Worm (Caenorhabditis elegans): ENCODE measurements around the gene H11L12.1.

The H11L12.1 gene

ce11 chrX:17675727-17676126 is 35.8 kb downstream of the H11L12.1 start:
- no peak for TF ChIP-seq cog-1 (tag; optimal IDR thresholded peaks at IDR 0.05)
- TF ChIP-seq T22C8.4 (GFP tag; IDR thresholded peaks at IDR 0.05), result no peak
- TF ChIP-seq ztf-29 (GFP tag; IDR thresholded peaks at IDR 0.05), result no peak
- TF ChIP-seq ztf-23 (GFP tag; IDR thresholded peaks at IDR 0.05), result no peak
- no peak for TF ChIP-seq klf-2 (GFP tag; conservative IDR thresholded peaks at IDR 0.05)
- TF ChIP-seq med-1 (GFP tag; optimal IDR thresholded peaks at IDR 0.05; ENCODE audit: insufficient read depth), result no peak
- no peak for TF ChIP-seq ref-1 (GFP tag; conservative IDR thresholded peaks at IDR 0.05)
- TF ChIP-seq flt-1 (GFP tag; IDR thresholded peaks at IDR 0.05), result no peak
- TF ChIP-seq tab-1 (GFP tag; IDR thresholded peaks at IDR 0.05), result no peak

DNA sequence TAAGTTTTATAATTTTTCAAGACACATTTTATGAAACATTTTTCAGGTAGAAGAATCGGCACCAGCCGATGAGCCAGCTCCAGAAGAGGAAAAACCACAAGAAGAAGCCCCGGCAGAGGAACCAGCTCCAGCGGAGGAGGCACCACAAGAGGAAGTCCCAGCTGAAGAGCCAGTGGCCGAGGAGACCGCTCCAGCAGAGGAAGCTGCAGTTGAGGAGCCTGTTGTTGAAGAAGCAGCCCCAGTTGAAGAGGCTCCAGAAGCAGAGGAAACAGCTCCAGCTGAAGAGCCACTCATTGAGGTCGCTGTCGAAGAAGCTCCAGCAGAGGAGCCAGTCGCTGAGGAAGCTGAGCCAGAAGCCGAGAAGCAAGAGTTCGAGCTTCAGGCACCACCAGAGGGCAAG is 37.2 kb downstream of the H11L12.1 start:
- TF ChIP-seq flt-1 (GFP tag; IDR thresholded peaks at IDR 0.05) (no peak), ztf-23 (GFP tag; IDR thresholded peaks at IDR 0.05) (no peak), cog-1 (tag; optimal IDR thresholded peaks at IDR 0.05) (no peak), klf-2 (GFP tag; conservative IDR thresholded peaks at IDR 0.05) (no peak), med-1 (GFP tag; optimal IDR thresholded peaks at IDR 0.05; ENCODE audit: insufficient read depth) (no peak), T22C8.4 (GFP tag; IDR thresholded peaks at IDR 0.05) (no peak), tab-1 (GFP tag; IDR thresholded peaks at IDR 0.05) (no peak), ref-1 (GFP tag; conservative IDR thresholded peaks at IDR 0.05) (no peak), ztf-29 (GFP tag; IDR thresholded peaks at IDR 0.05) (no peak)

- no peak for TF ChIP-seq klf-2 (GFP tag; conservative IDR thresholded peaks at IDR 0.05)
- no peak for TF ChIP-seq med-1 (GFP tag; optimal IDR thresholded peaks at IDR 0.05; ENCODE audit: insufficient read depth)
- no peak for TF ChIP-seq ref-1 (GFP tag; conservative IDR thresholded peaks at IDR 0.05)
- no peak for TF ChIP-seq ztf-29 (GFP tag; IDR thresholded peaks at IDR 0.05)
- TF ChIP-seq cog-1 (tag; optimal IDR thresholded peaks at IDR 0.05), result no peak
- no peak for TF ChIP-seq ztf-23 (GFP tag; IDR thresholded peaks at IDR 0.05)
These were observed 39.2 kb downstream of the H11L12.1 start for ce11 chrX:17672256-17672655.

- TF ChIP-seq ref-1 (GFP tag; conservative IDR thresholded peaks at IDR 0.05) (no peak), flt-1 (GFP tag; IDR thresholded peaks at IDR 0.05) (no peak), klf-2 (GFP tag; conservative IDR thresholded peaks at IDR 0.05) (no peak), tab-1 (GFP tag; IDR thresholded peaks at IDR 0.05) (no peak), med-1 (GFP tag; optimal IDR thresholded peaks at IDR 0.05; ENCODE audit: insufficient read depth) (no peak), T22C8.4 (GFP tag; IDR thresholded peaks at IDR 0.05) (no peak), ztf-23 (GFP tag; IDR thresholded peaks at IDR 0.05) (no peak), cog-1 (tag; optimal IDR thresholded peaks at IDR 0.05) (no peak), ztf-29 (GFP tag; IDR thresholded peaks at IDR 0.05) (no peak)
These were observed 41.0 kb downstream of the H11L12.1 start, which contains the start of gene T23E7.2 for ce11 chrX:17670379-17671077. TSS of gene T23E7.2 (plus strand) at chrX:17671027.

DNA sequence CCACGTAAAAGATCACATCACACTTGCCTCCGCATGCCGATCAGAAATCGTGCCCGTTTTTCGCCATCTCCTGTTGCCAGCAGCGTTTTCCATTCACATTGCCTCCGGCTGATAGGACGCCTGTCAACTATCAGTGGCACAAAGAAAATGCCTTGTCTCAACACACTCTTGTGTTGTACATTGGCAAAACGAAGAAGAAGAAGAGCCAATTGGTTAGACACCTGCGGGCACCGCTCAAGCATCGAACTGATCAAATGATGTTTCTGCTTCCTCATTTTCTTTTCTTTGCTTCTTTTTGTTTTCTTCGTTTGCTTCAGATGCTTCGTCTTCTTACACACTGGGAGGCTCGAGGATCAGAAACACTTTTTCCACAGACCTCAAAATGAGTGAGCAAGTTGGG is 44.2 kb downstream of the H11L12.1 start:
- no peak for TF ChIP-seq ref-1 (GFP tag; conservative IDR thresholded peaks at IDR 0.05)
- no peak for TF ChIP-seq T22C8.4 (GFP tag; IDR thresholded peaks at IDR 0.05)
- no peak for TF ChIP-seq med-1 (GFP tag; optimal IDR thresholded peaks at IDR 0.05; ENCODE audit: insufficient read depth)
- TF ChIP-seq ztf-29 (GFP tag; IDR thresholded peaks at IDR 0.05), result no peak
- TF ChIP-seq klf-2 (GFP tag; conservative IDR thresholded peaks at IDR 0.05), result no peak
- no peak for TF ChIP-seq cog-1 (tag; optimal IDR thresholded peaks at IDR 0.05)
- TF ChIP-seq flt-1 (GFP tag; IDR thresholded peaks at IDR 0.05), result no peak
- TF ChIP-seq tab-1 (GFP tag; IDR thresholded peaks at IDR 0.05), result no peak
- TF ChIP-seq ztf-23 (GFP tag; IDR thresholded peaks at IDR 0.05), result no peak

DNA sequence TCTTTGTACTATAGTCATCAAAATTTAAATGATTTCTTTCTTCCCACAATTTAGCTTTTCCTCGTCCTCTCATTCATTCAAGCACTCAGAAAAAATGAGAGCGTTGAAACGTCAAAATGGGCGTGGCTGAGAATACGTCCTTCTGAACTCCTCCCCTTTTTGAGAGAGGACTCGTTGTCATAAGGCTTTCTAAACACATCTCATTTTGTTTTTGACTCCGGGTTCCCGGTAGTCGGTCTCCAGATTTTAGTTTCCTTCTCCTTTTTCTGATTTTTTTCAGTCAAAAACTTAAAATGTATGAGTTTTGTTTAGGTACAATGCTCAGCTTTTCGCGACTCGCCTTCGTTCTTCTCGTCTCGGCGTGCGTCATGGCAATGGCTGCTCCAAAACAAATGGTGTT is 49.4 kb downstream of the H11L12.1 start, which contains the start of gene nlp-6:
Gene nlp-6 (plus strand): TSS at position 301 of the 400 bp plus-strand sequence.
- no peak for TF ChIP-seq cog-1 (tag; optimal IDR thresholded peaks at IDR 0.05)
- no peak for TF ChIP-seq ztf-29 (GFP tag; IDR thresholded peaks at IDR 0.05)
- no peak for TF ChIP-seq ztf-23 (GFP tag; IDR thresholded peaks at IDR 0.05)
- no peak for TF ChIP-seq T22C8.4 (GFP tag; IDR thresholded peaks at IDR 0.05)
- no peak for TF ChIP-seq ref-1 (GFP tag; conservative IDR thresholded peaks at IDR 0.05)
- no peak for TF ChIP-seq klf-2 (GFP tag; conservative IDR thresholded peaks at IDR 0.05)
- TF ChIP-seq med-1 (GFP tag; optimal IDR thresholded peaks at IDR 0.05; ENCODE audit: insufficient read depth), result no peak
- TF ChIP-seq flt-1 (GFP tag; IDR thresholded peaks at IDR 0.05), result no peak
- TF ChIP-seq tab-1 (GFP tag; IDR thresholded peaks at IDR 0.05), result no peak
